Fruit fly (Drosophila melanogaster) whole organism, embryonic: ENCODE results near the gene CG5853.

Experiments used
- ATbp ChIP-seq: fragments of 200-800 bp; sonication (Bioruptor generic); optimal IDR thresholded peaks from 2 replicates; lab custom pipeline; 2017; ENCODE audit warnings: missing biosample characterization, mild to moderate bottlenecking, missing genetic modification characterization, missing genetic modification reagents
- Asciz ChIP-seq: fragments of 200-800 bp; sonication (Bioruptor generic); optimal IDR thresholded peaks from 2 replicates; lab custom pipeline; 2017; ENCODE audit warnings: missing biosample characterization, mild to moderate bottlenecking, missing genetic modification characterization, missing genetic modification reagents
- Atf6 ChIP-seq: fragments of 200-800 bp; sonication (Bioruptor generic); IDR thresholded peaks from 2 replicates; pipeline ENCODE4 v1.3.6; 2022; ENCODE audit warnings: missing biosample characterization, missing genetic modification characterization
- Bteb2 ChIP-seq: fragments of 200-800 bp; sonication (Bioruptor generic); optimal IDR thresholded peaks from 2 replicates; lab custom pipeline; 2016; ENCODE audit warnings: missing biosample characterization, missing genetic modification characterization
- CG1024 ChIP-seq: fragments of 200-800 bp; sonication (Bioruptor generic); IDR thresholded peaks from 2 replicates; pipeline ENCODE4 v1.3.6; 2022; ENCODE audit warnings: missing biosample characterization, missing genetic modification characterization
- CG10431 ChIP-seq: fragments of 200-800 bp; sonication (Bioruptor generic); optimal IDR thresholded peaks from 3 replicates; lab custom pipeline; 2018; ENCODE audit warnings: missing biosample characterization, mild to moderate bottlenecking, missing genetic modification characterization
- CG11093 ChIP-seq: fragments of 200-800 bp; sonication (Bioruptor generic); IDR thresholded peaks from 3 replicates; pipeline ENCODE4 v1.3.6; 2022; ENCODE audit warnings: missing biosample characterization, missing genetic modification characterization
- CG12104 ChIP-seq: fragments of 200-800 bp; sonication (Bioruptor generic); optimal IDR thresholded peaks from 3 replicates; lab custom pipeline; 2016; ENCODE audit warnings: missing biosample characterization, missing genetic modification characterization
- CG12219 ChIP-seq: fragments of 200-800 bp; sonication (Bioruptor generic); optimal IDR thresholded peaks from 3 replicates; lab custom pipeline; 2018; ENCODE audit warnings: missing biosample characterization, mild to moderate bottlenecking, missing genetic modification characterization
- CG12299 ChIP-seq: fragments of 200-800 bp; sonication (Bioruptor generic); optimal IDR thresholded peaks from 2 replicates; lab custom pipeline; 2018; ENCODE audit warnings: missing biosample characterization, mild to moderate bottlenecking, missing genetic modification characterization
- CG12769 ChIP-seq: fragments of 200-800 bp; sonication (Bioruptor generic); optimal IDR thresholded peaks from 2 replicates; lab custom pipeline; 2019; ENCODE audit warnings: missing biosample characterization, mild to moderate bottlenecking, missing genetic modification characterization, moderate library complexity
- CG13624 ChIP-seq: fragments of 200-800 bp; sonication (Bioruptor generic); optimal IDR thresholded peaks from 2 replicates; lab custom pipeline; 2016; ENCODE audit warnings: missing biosample characterization, missing genetic modification characterization
- CG15011 ChIP-seq: fragments of 200-800 bp; sonication (Bioruptor generic); optimal IDR thresholded peaks from 3 replicates; lab custom pipeline; 2018; ENCODE audit warnings: missing biosample characterization, mild to moderate bottlenecking, missing genetic modification characterization
- CG15514 ChIP-seq: fragments of 200-800 bp; sonication (Bioruptor generic); optimal IDR thresholded peaks from 3 replicates; lab custom pipeline; 2017; ENCODE audit warnings: missing biosample characterization, missing genetic modification characterization, mild to moderate bottlenecking, moderate library complexity, missing genetic modification reagents
- CG17361 ChIP-seq: fragments of 200-800 bp; sonication (Bioruptor generic); IDR thresholded peaks from 3 replicates; pipeline ENCODE4 v1.3.6; 2022; ENCODE audit warnings: missing biosample characterization, missing genetic modification characterization
- CG17612 ChIP-seq: fragments of 200-800 bp; sonication (Bioruptor generic); IDR thresholded peaks from 2 replicates; pipeline ENCODE4 v1.3.6; 2022; ENCODE audit warnings: missing biosample characterization, missing genetic modification characterization
- CG18476 ChIP-seq: fragments of 200-800 bp; sonication (Bioruptor generic); optimal IDR thresholded peaks from 2 replicates; lab custom pipeline; 2016; ENCODE audit warnings: missing biosample characterization, mild to moderate bottlenecking, missing genetic modification characterization
- CG18599 ChIP-seq: fragments of 200-800 bp; sonication (Bioruptor generic); optimal IDR thresholded peaks from 3 replicates; lab custom pipeline; 2017; ENCODE audit warnings: missing biosample characterization, missing genetic modification characterization, mild to moderate bottlenecking, moderate library complexity, missing genetic modification reagents
- CG3847 ChIP-seq: fragments of 200-800 bp; sonication (Bioruptor generic); IDR thresholded peaks from 2 replicates; pipeline ENCODE4 v1.3.6; 2022; ENCODE audit warnings: missing biosample characterization, missing genetic modification characterization
- CG6175 ChIP-seq: fragments of 200-800 bp; sonication (Bioruptor generic); IDR thresholded peaks from 3 replicates; pipeline ENCODE4 v1.3.6; 2022; ENCODE audit warnings: missing biosample characterization, missing genetic modification characterization
- CG6813 ChIP-seq: fragments of 200-800 bp; sonication (Bioruptor generic); optimal IDR thresholded peaks from 2 replicates; lab custom pipeline; 2017; ENCODE audit warnings: missing biosample characterization, missing genetic modification characterization, mild to moderate bottlenecking, moderate library complexity, missing genetic modification reagents
- Ets65A ChIP-seq: fragments of 200-800 bp; sonication (Bioruptor generic); peaks from one replicate; lab custom pipeline; 2016; ENCODE audit warnings: missing biosample characterization, missing genetic modification characterization
- Hr39 ChIP-seq: fragments of >200 bp; optimal IDR thresholded peaks from 2 replicates; lab custom pipeline; 2017
- Hr78 ChIP-seq, 2 experiments: fragments of 200-800 bp in 1 of 2; fragments of >200 bp in 1 of 2; sonication (Bioruptor generic) in 1 of 2; optimal IDR thresholded peaks; 2 replicates each; lab custom pipeline; 2017 to 2019; ENCODE audit warnings: missing biosample characterization in 2 of 2, missing genetic modification characterization in 2 of 2, mild to moderate bottlenecking in 1 of 2, moderate library complexity in 1 of 2
- Lim3 ChIP-seq: fragments of 200-800 bp; sonication (Bioruptor generic); IDR thresholded peaks from 2 replicates; pipeline ENCODE4 v1.3.6; 2022; ENCODE audit warnings: missing biosample characterization, missing genetic modification characterization
- Mad ChIP-seq: fragments of 200-800 bp; sonication (Bioruptor generic); optimal IDR thresholded peaks from 2 replicates; lab custom pipeline; 2016; ENCODE audit warnings: missing biosample characterization, missing genetic modification characterization
- Med ChIP-seq: fragments of 200-800 bp; sonication (Bioruptor generic); peaks from one replicate; lab custom pipeline; 2016; ENCODE audit warnings: missing biosample characterization, missing genetic modification characterization, mild to moderate bottlenecking, inconsistent platforms, moderate library complexity
- NfI ChIP-seq: fragments of 200-800 bp; sonication (Bioruptor generic); optimal IDR thresholded peaks from 3 replicates; lab custom pipeline; 2018; ENCODE audit warnings: missing biosample characterization, mild to moderate bottlenecking, missing genetic modification characterization, moderate library complexity
- Ravus ChIP-seq: fragments of 200-800 bp; sonication (Bioruptor generic); IDR thresholded peaks from 2 replicates; pipeline ENCODE4 v1.3.6; 2022; ENCODE audit warnings: missing biosample characterization, missing genetic modification characterization
- Stat92E ChIP-seq, 3 experiments: fragments of >200 bp in 2 of 3; fragments of 200-800 bp in 1 of 3; sonication (Bioruptor generic) in 1 of 3; optimal IDR thresholded peaks; 2 replicates each; lab custom pipeline; 2017 to 2019; ENCODE audit warnings: missing biosample characterization in 3 of 3, missing genetic modification characterization in 3 of 3, mild to moderate bottlenecking in 1 of 3, moderate library complexity in 1 of 3
- cg ChIP-seq: fragments of 200-800 bp; sonication (Bioruptor generic); optimal IDR thresholded peaks from 3 replicates; lab custom pipeline; 2019; ENCODE audit warnings: missing biosample characterization, mild to moderate bottlenecking, missing genetic modification characterization, moderate library complexity
- crc ChIP-seq: fragments of 200-800 bp; sonication (Bioruptor generic); optimal IDR thresholded peaks from 2 replicates; lab custom pipeline; 2016; ENCODE audit warnings: missing biosample characterization, missing genetic modification characterization
- crol ChIP-seq: fragments of 200-800 bp; sonication (Bioruptor generic); IDR thresholded peaks from 2 replicates; pipeline ENCODE4 v1.3.6; 2022; ENCODE audit warnings: missing biosample characterization, missing genetic modification characterization
- fru ChIP-seq: fragments of >200 bp; optimal IDR thresholded peaks from 2 replicates; lab custom pipeline; 2017
- gcm ChIP-seq: fragments of 200-800 bp; sonication (Bioruptor generic); optimal IDR thresholded peaks from 2 replicates; lab custom pipeline; 2019; ENCODE audit warnings: missing biosample characterization, mild to moderate bottlenecking, missing genetic modification characterization, moderate library complexity
- gcm2 ChIP-seq: fragments of 200-800 bp; sonication (Bioruptor generic); optimal IDR thresholded peaks from 2 replicates; lab custom pipeline; 2016; ENCODE audit warnings: missing biosample characterization, missing genetic modification characterization
- ham ChIP-seq: fragments of 200-800 bp; sonication (Bioruptor generic); IDR thresholded peaks from 2 replicates; pipeline ENCODE4 v1.3.6; 2022; ENCODE audit warnings: missing biosample characterization, missing genetic modification characterization
- maf-S ChIP-seq: fragments of 200-800 bp; sonication (Bioruptor generic); optimal IDR thresholded peaks from 2 replicates; lab custom pipeline; 2016; ENCODE audit warnings: missing biosample characterization, missing genetic modification characterization
- mirr ChIP-seq: fragments of 200-800 bp; sonication (Bioruptor generic); optimal IDR thresholded peaks from 3 replicates; lab custom pipeline; 2018; ENCODE audit warnings: missing biosample characterization, mild to moderate bottlenecking, missing genetic modification characterization
- nom ChIP-seq: fragments of 200-800 bp; sonication (Bioruptor generic); optimal IDR thresholded peaks from 2 replicates; lab custom pipeline; 2017; ENCODE audit warnings: missing biosample characterization, missing genetic modification characterization, mild to moderate bottlenecking, moderate library complexity, missing genetic modification reagents
- odd ChIP-seq: fragments of 200-800 bp; sonication (Bioruptor generic); optimal IDR thresholded peaks from 2 replicates; lab custom pipeline; 2017; ENCODE audit warnings: missing biosample characterization, mild to moderate bottlenecking, missing genetic modification characterization
- pita ChIP-seq: fragments of 200-800 bp; sonication (Bioruptor generic); optimal IDR thresholded peaks from 2 replicates; lab custom pipeline; 2017; ENCODE audit warnings: missing biosample characterization, mild to moderate bottlenecking, missing genetic modification characterization
- pzg ChIP-seq: fragments of 200-800 bp; sonication (Bioruptor generic); optimal IDR thresholded peaks from 3 replicates; lab custom pipeline; 2018; ENCODE audit warnings: missing biosample characterization, mild to moderate bottlenecking, missing genetic modification characterization, moderate library complexity
- ranshi ChIP-seq: fragments of 200-800 bp; sonication (Bioruptor generic); IDR thresholded peaks from 2 replicates; pipeline ENCODE4 v1.3.6; 2022; ENCODE audit warnings: missing biosample characterization, missing genetic modification characterization
- sd ChIP-seq: fragments of 200-800 bp; sonication (Bioruptor generic); optimal IDR thresholded peaks from 3 replicates; lab custom pipeline; 2018; ENCODE audit warnings: missing biosample characterization, mild to moderate bottlenecking, missing genetic modification characterization, moderate library complexity
- seq ChIP-seq: fragments of 200-800 bp; sonication (Bioruptor generic); IDR thresholded peaks from 2 replicates; pipeline ENCODE4 v1.3.6; 2022; ENCODE audit warnings: missing biosample characterization, missing genetic modification characterization
- shn ChIP-seq: fragments of 200-800 bp; sonication (Bioruptor generic); optimal IDR thresholded peaks from 3 replicates; lab custom pipeline; 2016; ENCODE audit warnings: missing biosample characterization, missing genetic modification characterization
- sqz ChIP-seq: fragments of 200-800 bp; sonication (Bioruptor generic); optimal IDR thresholded peaks from 3 replicates; lab custom pipeline; 2018; ENCODE audit warnings: missing biosample characterization, mild to moderate bottlenecking, missing genetic modification characterization
- tll ChIP-seq, 2 experiments: fragments of 200-800 bp in 1 of 2; fragments of >200 bp in 1 of 2; sonication (Bioruptor generic) in 1 of 2; optimal IDR thresholded peaks; 2 replicates each; lab custom pipeline; 2017 to 2019; ENCODE audit warnings: missing biosample characterization in 2 of 2, missing genetic modification characterization in 2 of 2, mild to moderate bottlenecking in 1 of 2, moderate library complexity in 1 of 2

Gene CG5853

DNA sequence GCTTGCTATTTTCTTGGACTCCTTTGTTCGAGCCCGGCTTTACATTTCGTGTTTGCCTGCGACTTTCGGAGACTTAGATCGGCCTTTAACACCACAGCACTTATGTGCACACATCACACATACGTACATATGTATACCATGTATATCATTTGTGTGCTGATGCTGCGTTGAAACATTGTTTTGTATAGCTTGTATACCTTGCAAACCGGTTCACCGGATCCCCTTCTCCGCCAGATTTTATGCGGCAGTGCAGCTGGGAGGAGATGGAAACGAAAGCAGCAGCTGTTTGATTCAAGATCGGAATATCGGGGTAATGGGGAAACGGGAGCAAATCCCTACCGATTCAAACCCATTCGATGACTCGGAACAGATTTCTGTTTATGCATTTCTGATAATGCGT lies 1.4 kb downstream of the CG5853 start (continued):
- no peak for TF ChIP-seq CG13624 (GFP tag; lab: Kevin White, UChicago)
- peak; percentile 74 for TF ChIP-seq Med (GFP tag; lab: Kevin White, UChicago)
- no peak for TF ChIP-seq CG6175 (GFP tag; lab: Robert Waterston, UW)
- no peak for TF ChIP-seq CG1024 (GFP tag; lab: Robert Waterston, UW)
- no peak for TF ChIP-seq CG17361 (GFP tag; lab: Robert Waterston, UW)
- peak; percentile 16 for TF ChIP-seq CG12769 (tag; lab: Kevin White, UChicago)
- no peak for TF ChIP-seq ham
- peak in 1 of 2 experiments; percentile 35 for TF ChIP-seq Hr78 (GFP tag; optimal IDR thresholded peaks at IDR 0.05; lab: Kevin White, UChicago)
- peak in 1 of 3 experiments; percentile 49 for TF ChIP-seq Stat92E (GFP tag; optimal IDR thresholded peaks at IDR 0.05; lab: Kevin White, UChicago)
- TF ChIP-seq CG10431 (GFP tag; lab: Kevin White, UChicago): peak; percentile 98
- no peak for TF ChIP-seq gcm (GFP tag; lab: Kevin White, UChicago)
- no peak for TF ChIP-seq gcm2
- TF ChIP-seq CG18599 (GFP tag; lab: Kevin White, UChicago): no peak
- no peak for TF ChIP-seq Bteb2 (GFP tag; lab: Kevin White, UChicago)
- TF ChIP-seq tll (GFP tag; optimal IDR thresholded peaks at IDR 0.05; lab: Kevin White, UChicago): peak in 1 of 2 experiments; percentile 20
- TF ChIP-seq pita (GFP tag; lab: Kevin White, UChicago): no peak
- TF ChIP-seq maf-S (GFP tag; lab: Kevin White, UChicago): no peak
- TF ChIP-seq CG12219 (GFP tag; lab: Kevin White, UChicago): no peak
- TF ChIP-seq cg (GFP tag; lab: Kevin White, UChicago): peak; percentile 19
- TF ChIP-seq ranshi: peak; percentile 24; the same call in 1 of the 2 replicates
- peak; percentile 45; the same call in 1 of the 2 replicates for TF ChIP-seq crol (GFP tag; lab: Robert Waterston, UW)
- TF ChIP-seq CG11093 (GFP tag; lab: Robert Waterston, UW): no peak
- TF ChIP-seq, all 482 proteins: peak for 11

DNA sequence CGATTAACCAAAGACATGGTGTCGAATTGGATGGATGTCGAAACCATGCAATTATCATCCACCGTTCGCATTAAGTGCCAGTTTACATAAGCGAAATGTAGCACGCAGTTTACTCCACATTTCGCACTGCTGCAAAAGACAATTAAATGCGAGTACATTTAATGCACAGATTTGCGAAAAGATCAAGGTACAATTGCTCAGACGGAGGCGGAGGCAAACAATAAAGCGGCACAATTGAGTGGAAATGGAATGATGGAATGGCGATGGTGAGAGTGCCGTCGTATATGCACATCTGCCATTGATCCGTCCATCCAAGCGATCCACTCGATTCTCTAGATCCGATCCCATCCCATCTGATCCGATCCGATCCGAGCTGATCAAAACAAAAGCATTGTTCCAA lies 2.4 kb downstream of the CG5853 start:
- TF ChIP-seq odd (GFP tag; lab: Kevin White, UChicago): no peak
- no peak for TF ChIP-seq CG12299 (tag; lab: Kevin White, UChicago)
- TF ChIP-seq Ets65A (GFP tag; lab: Kevin White, UChicago): peak; percentile 24
- TF ChIP-seq CG1024 (GFP tag; lab: Robert Waterston, UW): no peak
- peak; percentile 82 for TF ChIP-seq nom (GFP tag; lab: Kevin White, UChicago)
- no peak for TF ChIP-seq sd (tag; lab: Kevin White, UChicago)
- no peak for TF ChIP-seq CG18476 (GFP tag; lab: Kevin White, UChicago)
- TF ChIP-seq CG17612 (GFP tag; lab: Robert Waterston, UW): no peak
- no peak for TF ChIP-seq CG3847 (GFP tag; lab: Robert Waterston, UW)
- no peak for TF ChIP-seq Hr39 (lab: Kevin White, UChicago)
- TF ChIP-seq crc: no peak
- TF ChIP-seq ATbp (GFP tag; lab: Kevin White, UChicago): no peak
- TF ChIP-seq Asciz (GFP tag; lab: Kevin White, UChicago): no peak
- TF ChIP-seq seq: no peak
- TF ChIP-seq pzg: no peak
- TF ChIP-seq Ravus (GFP tag; lab: Robert Waterston, UW): no peak
- TF ChIP-seq CG12104 (GFP tag; lab: Kevin White, UChicago): no peak
- TF ChIP-seq, all 482 proteins: peak for 2

DNA sequence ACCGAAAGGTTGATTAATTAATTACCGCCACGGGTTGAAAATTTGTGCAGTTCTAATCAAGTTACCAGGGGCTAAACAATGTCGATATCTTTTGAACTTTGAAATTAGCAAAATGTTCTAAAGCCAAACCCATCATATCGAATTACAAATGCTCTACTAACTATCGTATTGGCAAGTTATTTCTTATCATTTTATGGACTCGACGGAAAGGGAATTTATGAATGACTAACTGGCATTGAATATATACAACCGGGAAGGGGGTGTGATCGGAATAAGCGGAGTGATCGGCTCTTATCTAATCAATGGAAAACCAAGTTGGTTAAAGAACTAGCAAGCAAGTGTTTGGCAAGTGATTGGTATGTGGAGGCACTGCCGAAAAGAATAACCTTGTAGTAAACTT lies 3.9 kb downstream of the CG5853 start:
- TF ChIP-seq Mad (GFP tag; lab: Kevin White, UChicago): no peak
- peak; percentile 26 for TF ChIP-seq CG6813 (GFP tag; lab: Kevin White, UChicago)
- peak; percentile 23 for TF ChIP-seq NfI (GFP tag; lab: Kevin White, UChicago)
- TF ChIP-seq shn (GFP tag; lab: Kevin White, UChicago): no peak
- peak; percentile 15 for TF ChIP-seq CG15514 (GFP tag; lab: Kevin White, UChicago)
- no peak for TF ChIP-seq Lim3 (GFP tag; lab: Robert Waterston, UW)
- TF ChIP-seq Atf6 (GFP tag; lab: Robert Waterston, UW): peak; percentile 62; the same call in 1 of the 2 replicates
- 0 out of 3 replicates have a peak, but pooled peaks have one; percentile 14 for TF ChIP-seq CG11093 (GFP tag; lab: Robert Waterston, UW)
- peak; percentile 57 for TF ChIP-seq Med (GFP tag; lab: Kevin White, UChicago)
- peak; percentile 99 for TF ChIP-seq mirr (GFP tag; lab: Kevin White, UChicago)
- no peak for TF ChIP-seq sqz (GFP tag; lab: Kevin White, UChicago)
- no peak for TF ChIP-seq CG15011 (GFP tag; lab: Kevin White, UChicago)
- no peak for TF ChIP-seq fru (lab: Kevin White, UChicago)
